Fruit fly (Drosophila melanogaster) whole organism, embryonic: Measurements from ENCODE around the gene ck.
A peak's percentile ranks its signal among the peaks of the same experiment; 100 is the strongest.

Source experiments
- Atf3 ChIP-seq: fragments of 200-800 bp; sonication (Bioruptor generic); optimal IDR thresholded peaks from 3 replicates; lab custom pipeline; 2016; ENCODE audit warnings: missing biosample characterization, missing genetic modification characterization
- CG10147 ChIP-seq: fragments of 200-800 bp; sonication (Bioruptor generic); optimal IDR thresholded peaks from 2 replicates; lab custom pipeline; 2019; ENCODE audit warnings: missing biosample characterization, mild to moderate bottlenecking, missing genetic modification characterization, moderate library complexity
- CG10366 ChIP-seq: fragments of 200-800 bp; sonication (Bioruptor generic); IDR thresholded peaks from 2 replicates; pipeline ENCODE4 v1.3.6; 2022; ENCODE audit warnings: missing biosample characterization, missing genetic modification characterization
- CG11560 ChIP-seq: fragments of 200-800 bp; sonication (Bioruptor generic); IDR thresholded peaks from 3 replicates; pipeline ENCODE4 v1.3.6; 2022; ENCODE audit warnings: missing biosample characterization, missing genetic modification characterization
- CG12155 ChIP-seq: fragments of 200-800 bp; sonication (Bioruptor generic); optimal IDR thresholded peaks from 3 replicates; lab custom pipeline; 2016; ENCODE audit warnings: missing biosample characterization, missing genetic modification characterization
- CG12744 ChIP-seq: fragments of 200-800 bp; sonication (Bioruptor generic); optimal IDR thresholded peaks from 2 replicates; lab custom pipeline; 2016; ENCODE audit warnings: missing biosample characterization, missing genetic modification characterization
- CG13775 ChIP-seq: fragments of 200-800 bp; sonication (Bioruptor generic); optimal IDR thresholded peaks from 3 replicates; lab custom pipeline; 2017; ENCODE audit warnings: missing biosample characterization, mild to moderate bottlenecking, missing genetic modification characterization
- CG14441 ChIP-seq: fragments of 200-800 bp; sonication (Bioruptor generic); IDR thresholded peaks from 2 replicates; pipeline ENCODE4 v1.3.6; 2022; ENCODE audit warnings: missing biosample characterization, missing genetic modification characterization
- CG15514 ChIP-seq: fragments of 200-800 bp; sonication (Bioruptor generic); optimal IDR thresholded peaks from 3 replicates; lab custom pipeline; 2017; ENCODE audit warnings: missing biosample characterization, missing genetic modification characterization, mild to moderate bottlenecking, moderate library complexity, missing genetic modification reagents
- CG15601 ChIP-seq: fragments of 200-800 bp; sonication (Bioruptor generic); optimal IDR thresholded peaks from 3 replicates; lab custom pipeline; 2019; ENCODE audit warnings: missing biosample characterization, mild to moderate bottlenecking, missing genetic modification characterization, moderate library complexity
- CG1603 ChIP-seq: fragments of 200-800 bp; sonication (Bioruptor generic); optimal IDR thresholded peaks from 2 replicates; lab custom pipeline; 2019; ENCODE audit warnings: missing biosample characterization, mild to moderate bottlenecking, missing genetic modification characterization, moderate library complexity
- CG17328 ChIP-seq: fragments of 200-800 bp; sonication (Bioruptor generic); IDR thresholded peaks from 2 replicates; pipeline ENCODE4 v1.3.6; 2022; ENCODE audit warnings: missing biosample characterization, missing genetic modification characterization
- CG17385 ChIP-seq: fragments of 200-800 bp; sonication (Bioruptor generic); optimal IDR thresholded peaks from 3 replicates; lab custom pipeline; 2018; ENCODE audit warnings: missing biosample characterization, mild to moderate bottlenecking, missing genetic modification characterization
- CG17568 ChIP-seq: fragments of 200-800 bp; sonication (Bioruptor generic); optimal IDR thresholded peaks from 2 replicates; lab custom pipeline; 2018; ENCODE audit warnings: missing biosample characterization, mild to moderate bottlenecking, missing genetic modification characterization, moderate library complexity
- CG1832 ChIP-seq: fragments of 200-800 bp; sonication (Bioruptor generic); optimal IDR thresholded peaks from 2 replicates; lab custom pipeline; 2017; ENCODE audit warnings: missing biosample characterization, mild to moderate bottlenecking, missing genetic modification characterization, inconsistent platforms
- CG31441 ChIP-seq: fragments of 200-800 bp; sonication (Bioruptor generic); IDR thresholded peaks from 2 replicates; pipeline ENCODE4 v1.3.6; 2022; ENCODE audit warnings: missing biosample characterization, missing genetic modification characterization
- CG3163 ChIP-seq: fragments of 200-800 bp; sonication (Bioruptor generic); optimal IDR thresholded peaks from 3 replicates; lab custom pipeline; 2016; ENCODE audit warnings: missing biosample characterization, missing genetic modification characterization
- CG3995 ChIP-seq: fragments of 200-800 bp; sonication (Bioruptor generic); optimal IDR thresholded peaks from 3 replicates; lab custom pipeline; 2016; ENCODE audit warnings: missing biosample characterization, missing genetic modification characterization
- CG7556 ChIP-seq: fragments of 200-800 bp; sonication (Bioruptor generic); optimal IDR thresholded peaks from 2 replicates; lab custom pipeline; 2017; ENCODE audit warnings: missing biosample characterization, mild to moderate bottlenecking, missing genetic modification characterization
- CG7786 ChIP-seq: fragments of 200-800 bp; sonication (Bioruptor generic); optimal IDR thresholded peaks from 2 replicates; lab custom pipeline; 2016; ENCODE audit warnings: missing biosample characterization, missing genetic modification characterization
- CG8388 ChIP-seq: fragments of 200-800 bp; sonication (Bioruptor generic); optimal IDR thresholded peaks from 2 replicates; lab custom pipeline; 2019; ENCODE audit warnings: missing biosample characterization, mild to moderate bottlenecking, missing genetic modification characterization, moderate library complexity
- CHES-1-like ChIP-seq: fragments of 200-800 bp; sonication (Bioruptor generic); optimal IDR thresholded peaks from 2 replicates; lab custom pipeline; 2016; ENCODE audit warnings: missing biosample characterization, missing genetic modification characterization
- D ChIP-seq, 2 experiments: fragments of 200-800 bp in 1 of 2; fragments of >200 bp in 1 of 2; sonication (Bioruptor generic) in 1 of 2; optimal IDR thresholded peaks; 2 replicates in 1 of 2; 3 replicates in 1 of 2; lab custom pipeline; 2017; ENCODE audit warnings: mild to moderate bottlenecking in 1 of 2, missing biosample characterization in 1 of 2, missing genetic modification characterization in 1 of 2, missing genetic modification reagents in 1 of 2
- E2f1 ChIP-seq: fragments of 200-800 bp; sonication (Bioruptor generic); IDR thresholded peaks from 2 replicates; pipeline ENCODE4 v1.3.6; 2022; ENCODE audit warnings: missing biosample characterization, missing genetic modification characterization
- Fer3 ChIP-seq: fragments of 200-800 bp; sonication (Bioruptor generic); optimal IDR thresholded peaks from 2 replicates; lab custom pipeline; 2018; ENCODE audit warnings: missing biosample characterization, mild to moderate bottlenecking, missing genetic modification characterization, moderate library complexity
- Hand ChIP-seq: fragments of 200-800 bp; sonication (Bioruptor generic); optimal IDR thresholded peaks from 2 replicates; lab custom pipeline; 2017; ENCODE audit warnings: mild to moderate bottlenecking, missing biosample characterization, missing genetic modification reagents, missing genetic modification characterization
- Jarid2 ChIP-seq: fragments of 200-800 bp; sonication (Bioruptor generic); optimal IDR thresholded peaks from 3 replicates; lab custom pipeline; 2017; ENCODE audit warnings: mild to moderate bottlenecking, missing biosample characterization, missing genetic modification reagents, missing genetic modification characterization
- Kr ChIP-seq: fragments of 200-800 bp; sonication (Bioruptor generic); optimal IDR thresholded peaks from 2 replicates; lab custom pipeline; 2017; ENCODE audit warnings: missing biosample characterization, mild to moderate bottlenecking, missing genetic modification characterization
- NFAT ChIP-seq: fragments of 200-800 bp; sonication (Bioruptor generic); IDR thresholded peaks from 2 replicates; pipeline ENCODE4 v1.3.6; 2022; ENCODE audit warnings: missing biosample characterization, missing genetic modification characterization
- Ravus ChIP-seq: fragments of 200-800 bp; sonication (Bioruptor generic); IDR thresholded peaks from 2 replicates; pipeline ENCODE4 v1.3.6; 2022; ENCODE audit warnings: missing biosample characterization, missing genetic modification characterization
- Ssrp ChIP-seq: fragments of 200-800 bp; sonication (Bioruptor generic); optimal IDR thresholded peaks from 2 replicates; lab custom pipeline; 2018; ENCODE audit warnings: missing biosample characterization, mild to moderate bottlenecking, missing genetic modification characterization, moderate library complexity
- al ChIP-seq: fragments of 200-800 bp; sonication (Bioruptor generic); IDR thresholded peaks from 2 replicates; pipeline ENCODE4 v1.3.6; 2022; ENCODE audit warnings: missing biosample characterization, missing genetic modification characterization
- ash1 ChIP-seq: fragments of 200-800 bp; sonication (Bioruptor generic); optimal IDR thresholded peaks from 2 replicates; lab custom pipeline; 2018; ENCODE audit warnings: missing biosample characterization, mild to moderate bottlenecking, missing genetic modification characterization
- bab2 ChIP-seq: fragments of 200-800 bp; sonication (Bioruptor generic); optimal IDR thresholded peaks from 2 replicates; lab custom pipeline; 2016; ENCODE audit warnings: missing biosample characterization, missing genetic modification characterization
- bigmax ChIP-seq: fragments of 200-800 bp; sonication (Bioruptor generic); optimal IDR thresholded peaks from 2 replicates; lab custom pipeline; 2018; ENCODE audit warnings: missing biosample characterization, mild to moderate bottlenecking, missing genetic modification characterization
- dati ChIP-seq: fragments of 200-800 bp; sonication (Bioruptor generic); IDR thresholded peaks from 2 replicates; pipeline ENCODE4 v1.3.6; 2022; ENCODE audit warnings: missing biosample characterization, missing genetic modification characterization
- gem ChIP-seq: fragments of 200-800 bp; sonication (Bioruptor generic); optimal IDR thresholded peaks from 2 replicates; lab custom pipeline; 2019; ENCODE audit warnings: missing biosample characterization, mild to moderate bottlenecking, missing genetic modification characterization, moderate library complexity
- kni ChIP-seq: fragments of 200-800 bp; sonication (Bioruptor generic); optimal IDR thresholded peaks from 3 replicates; lab custom pipeline; 2017; ENCODE audit warnings: mild to moderate bottlenecking, missing biosample characterization, missing genetic modification reagents, missing genetic modification characterization
- prd ChIP-seq, 3 experiments: fragments of >200 bp in 2 of 3; fragments of 200-800 bp in 1 of 3; sonication (Bioruptor generic) in 1 of 3; optimal IDR thresholded peaks in 2 of 3; IDR thresholded peaks in 1 of 3; 2 replicates in 2 of 3; 3 replicates in 1 of 3; pipeline versions ENCODE4 v1.3.6 to Lab custom; 2017 to 2022; ENCODE audit warnings: missing biosample characterization in 1 of 3, missing genetic modification characterization in 1 of 3
- pum ChIP-seq: fragments of 200-800 bp; sonication (Bioruptor generic); optimal IDR thresholded peaks from 2 replicates; lab custom pipeline; 2016; ENCODE audit warnings: missing biosample characterization, missing genetic modification characterization
- row ChIP-seq: fragments of 200-800 bp; sonication (Bioruptor generic); IDR thresholded peaks from 3 replicates; pipeline ENCODE4 v1.3.6; 2022; ENCODE audit warnings: missing biosample characterization, missing genetic modification characterization
- sens-2 ChIP-seq: fragments of 200-800 bp; sonication (Bioruptor generic); IDR thresholded peaks from 2 replicates; pipeline ENCODE4 v1.3.6; 2022; ENCODE audit warnings: missing biosample characterization, missing genetic modification characterization
- sim ChIP-seq: fragments of 200-800 bp; sonication (Bioruptor generic); IDR thresholded peaks from 2 replicates; pipeline ENCODE4 v1.3.6; 2022; ENCODE audit warnings: missing biosample characterization, missing genetic modification characterization
- slp2 ChIP-seq: fragments of 200-800 bp; sonication (Bioruptor generic); optimal IDR thresholded peaks from 2 replicates; lab custom pipeline; 2016; ENCODE audit warnings: missing biosample characterization, missing genetic modification characterization
- tin ChIP-seq: fragments of 200-800 bp; sonication (Bioruptor generic); optimal IDR thresholded peaks from 3 replicates; lab custom pipeline; 2016; ENCODE audit warnings: missing biosample characterization, missing genetic modification characterization
- toy ChIP-seq: fragments of 200-800 bp; sonication (Bioruptor generic); IDR thresholded peaks from 2 replicates; pipeline ENCODE4 v1.3.6; 2022; ENCODE audit warnings: missing biosample characterization, missing genetic modification characterization
- tup ChIP-seq: fragments of 200-800 bp; sonication (Bioruptor generic); optimal IDR thresholded peaks from 2 replicates; lab custom pipeline; 2016; ENCODE audit warnings: missing biosample characterization, mild to moderate bottlenecking, missing genetic modification characterization, moderate library complexity
- zfh2 ChIP-seq: fragments of 200-800 bp; sonication (Bioruptor generic); optimal IDR thresholded peaks from 2 replicates; lab custom pipeline; 2016; ENCODE audit warnings: missing biosample characterization, missing genetic modification characterization

Gene ck

dm6 chr2L:15057225-15058117 lies at the start of gene ck (continued):
- no peak for TF ChIP-seq Kr (GFP tag; lab: Kevin White, UChicago)
- TF ChIP-seq CG13775 (GFP tag; lab: Kevin White, UChicago) = no peak
- TF ChIP-seq CG7786 (GFP tag; lab: Kevin White, UChicago) = no peak
- TF ChIP-seq CG11560 = no peak
- TF ChIP-seq Fer3 (tag; lab: Kevin White, UChicago) = no peak
- TF ChIP-seq CG17385 (GFP tag; lab: Kevin White, UChicago) = no peak
- no peak for TF ChIP-seq CG17568 (GFP tag; lab: Kevin White, UChicago)
- peak; percentile 69 for TF ChIP-seq kni (GFP tag; lab: Kevin White, UChicago)
- no peak for TF ChIP-seq bab2 (GFP tag; lab: Kevin White, UChicago)
- no peak for TF ChIP-seq toy (GFP tag; lab: Robert Waterston, UW)
- peak; percentile 43 for TF ChIP-seq D (optimal IDR thresholded peaks at IDR 0.05; lab: Kevin White, UChicago)
- no peak for TF ChIP-seq D (GFP tag; optimal IDR thresholded peaks at IDR 0.05; lab: Kevin White, UChicago)
- no peak for TF ChIP-seq dati (GFP tag; lab: Robert Waterston, UW)
- no peak for TF ChIP-seq CG14441 (GFP tag; lab: Robert Waterston, UW)
- TF ChIP-seq ash1 = no peak
- TF ChIP-seq CG12744 (GFP tag; lab: Kevin White, UChicago) = no peak
- TF ChIP-seq pum (GFP tag; lab: Kevin White, UChicago) = no peak
- no peak for TF ChIP-seq al (GFP tag; lab: Robert Waterston, UW)
- no peak for TF ChIP-seq CG10147 (GFP tag; lab: Kevin White, UChicago)
- peak; percentile 50 for TF ChIP-seq Jarid2 (GFP tag; lab: Kevin White, UChicago)
- no peak for TF ChIP-seq tup (GFP tag; lab: Kevin White, UChicago)
- TF ChIP-seq CHES-1-like (GFP tag; lab: Kevin White, UChicago) = no peak
- no peak for TF ChIP-seq CG10366 (GFP tag; lab: Robert Waterston, UW)
- TF ChIP-seq CG15601 (tag; lab: Kevin White, UChicago) = peak; percentile 1
- peak; percentile 13 for TF ChIP-seq CG3995
- no peak for TF ChIP-seq tin (GFP tag; lab: Kevin White, UChicago)
- no peak for TF ChIP-seq E2f1
- TF ChIP-seq NFAT (GFP tag; lab: Robert Waterston, UW) = no peak
- TF ChIP-seq CG1832 (GFP tag; lab: Kevin White, UChicago) = no peak
- TF ChIP-seq CG12155 (GFP tag; lab: Kevin White, UChicago) = peak; percentile 47
- TF ChIP-seq prd (optimal IDR thresholded peaks at IDR 0.05; lab: Kevin White, UChicago) = no peak
- no peak for TF ChIP-seq prd (GFP tag; IDR thresholded peaks at IDR 0.05; lab: Robert Waterston, UW)
- TF ChIP-seq CG15514 (GFP tag; lab: Kevin White, UChicago) = peak; percentile 50
- TF ChIP-seq CG8388 (GFP tag; lab: Kevin White, UChicago) = no peak
- TF ChIP-seq CG7556 (GFP tag; lab: Kevin White, UChicago) = no peak
- no peak for TF ChIP-seq Hand (GFP tag; lab: Kevin White, UChicago)
- peak; percentile 82 for TF ChIP-seq CG1603 (tag; lab: Kevin White, UChicago)
- no peak for TF ChIP-seq Ravus (GFP tag; lab: Robert Waterston, UW)
- no peak for TF ChIP-seq CG3163 (GFP tag; lab: Kevin White, UChicago)
- no peak for TF ChIP-seq zfh2
- no peak for TF ChIP-seq sim
- no peak for TF ChIP-seq slp2 (GFP tag; lab: Kevin White, UChicago)
- TF ChIP-seq CG31441 (GFP tag; lab: Robert Waterston, UW) = no peak
- no peak for TF ChIP-seq bigmax (GFP tag; lab: Kevin White, UChicago)
- no peak for TF ChIP-seq gem (tag; lab: Kevin White, UChicago)
- no peak for TF ChIP-seq Ssrp (tag; lab: Kevin White, UChicago)
- no peak for TF ChIP-seq sens-2
- peak; percentile 30; the same call in 1 of the 3 replicates for TF ChIP-seq row
- no peak for TF ChIP-seq CG17328 (GFP tag; lab: Robert Waterston, UW)
- no peak for TF ChIP-seq Atf3
